Worm (Caenorhabditis elegans): Measurements from ENCODE around the gene F44E5.4.

The F44E5.4 gene

DNA sequence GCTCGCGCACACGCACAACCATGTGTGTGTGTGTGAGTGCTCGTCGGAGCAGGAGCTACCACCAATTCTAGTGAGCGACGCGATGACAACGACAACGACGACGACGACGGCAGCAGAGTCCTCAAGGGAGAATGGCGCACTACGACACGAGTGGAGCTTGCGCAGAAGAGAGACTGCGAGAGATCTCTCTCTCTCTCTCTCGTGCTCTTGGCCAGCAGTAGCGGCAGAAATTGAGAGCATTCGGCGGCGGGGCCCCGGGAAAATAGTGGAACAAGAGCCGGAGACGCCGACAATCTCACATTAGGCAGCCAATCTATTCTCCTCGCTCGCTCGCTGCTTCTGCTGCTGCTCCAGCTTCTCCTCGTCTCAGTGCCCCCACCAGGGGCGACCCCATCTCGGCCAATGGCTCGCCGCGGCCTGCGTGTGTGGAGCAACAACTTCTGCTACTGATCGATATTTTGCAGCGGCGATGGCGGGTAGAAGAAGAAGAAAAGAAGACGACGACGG, 12.3 kb downstream of the F44E5.4 start:
- TF ChIP-seq crh-2 (tag; optimal IDR thresholded peaks at IDR 0.05) = peak; percentile 26
- TF ChIP-seq lin-13 (GFP tag; optimal IDR thresholded peaks at IDR 0.05) = peak; percentile 19
- no peak for TF ChIP-seq sem-4 (tag; optimal IDR thresholded peaks at IDR 0.05)
- peak; percentile 53 for TF ChIP-seq sma-9 (GFP tag; optimal IDR thresholded peaks at IDR 0.05)
- no peak for TF ChIP-seq sma-9 (tag; optimal IDR thresholded peaks at IDR 0.05)
- no peak for TF ChIP-seq elt-3 (tag; optimal IDR thresholded peaks at IDR 0.05)
- TF ChIP-seq nhr-21 (tag; optimal IDR thresholded peaks at IDR 0.05) = peak; percentile 15
- TF ChIP-seq nhr-10 (tag; optimal IDR thresholded peaks at IDR 0.05) = no peak
- TF ChIP-seq R02D3.7 (tag; optimal IDR thresholded peaks at IDR 0.05) = no peak
- no peak for TF ChIP-seq aly-2 (tag; optimal IDR thresholded peaks at IDR 0.05)
- no peak for TF ChIP-seq peb-1 (tag; optimal IDR thresholded peaks at IDR 0.05)
- TF ChIP-seq lsy-2 (tag; optimal IDR thresholded peaks at IDR 0.05) = peak; percentile 34 to 62
- TF ChIP-seq zag-1 (tag; optimal IDR thresholded peaks at IDR 0.05) = peak; percentile 90
- TF ChIP-seq ztf-4 (tag; optimal IDR thresholded peaks at IDR 0.05) = peak; percentile 66
- TF ChIP-seq egl-27 (tag; optimal IDR thresholded peaks at IDR 0.05) = peak; percentile 2
- peak; percentile 14 for TF ChIP-seq fos-1 (tag; optimal IDR thresholded peaks at IDR 0.05)
- TF ChIP-seq lin-11 (tag; optimal IDR thresholded peaks at IDR 0.05) = peak; percentile 72
- TF ChIP-seq C34F6.9 (tag; optimal IDR thresholded peaks at IDR 0.05) = peak; percentile 68
- no peak for TF ChIP-seq nhr-11 (tag; optimal IDR thresholded peaks at IDR 0.05)
- peak; percentile 29 for TF ChIP-seq ztf-11 (tag; optimal IDR thresholded peaks at IDR 0.05)
- TF ChIP-seq sma-3 (GFP tag; optimal IDR thresholded peaks at IDR 0.05) = no peak
- peak; percentile 78 for TF ChIP-seq nhr-129 (tag; optimal IDR thresholded peaks at IDR 0.05)
- TF ChIP-seq F13H6.1 (tag; optimal IDR thresholded peaks at IDR 0.05) = peak; percentile 88
- no peak for TF ChIP-seq alr-1 (tag; optimal IDR thresholded peaks at IDR 0.05)
- peak; percentile 72 for TF ChIP-seq Y55F3AM.14 (GFP tag; optimal IDR thresholded peaks at IDR 0.05)
- peak; percentile 49 to 76 for TF ChIP-seq mdl-1 (tag; optimal IDR thresholded peaks at IDR 0.05)
- peak; percentile 33 for TF ChIP-seq mab-5 (tag; optimal IDR thresholded peaks at IDR 0.05)
- TF ChIP-seq unc-55 (GFP tag; optimal IDR thresholded peaks at IDR 0.05) = peak; percentile 59
- no peak for TF ChIP-seq elt-1 (tag; optimal IDR thresholded peaks at IDR 0.05)
- TF ChIP-seq ceh-82 (tag; optimal IDR thresholded peaks at IDR 0.05) = peak; percentile 39

DNA sequence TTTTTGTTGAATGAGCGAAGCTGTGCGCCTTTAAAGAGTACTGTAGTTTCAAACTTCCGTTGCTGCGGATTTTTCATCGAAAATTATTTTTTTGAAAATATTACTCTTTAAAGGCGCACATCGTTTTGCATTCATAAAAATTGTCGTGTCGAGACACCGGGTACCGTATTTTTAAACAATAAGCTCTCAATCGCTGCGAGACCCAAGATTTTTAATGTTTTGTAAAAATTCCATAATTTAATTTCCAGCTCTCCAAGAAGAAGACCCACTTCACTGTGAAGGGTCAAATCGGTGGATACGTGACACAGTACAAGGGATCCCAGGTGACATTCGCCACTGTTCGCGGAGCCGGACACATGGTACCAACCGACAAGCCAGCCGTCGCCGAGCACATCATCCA, 16.8 kb downstream of the F44E5.4 start:
- no peak for TF ChIP-seq egl-27 (tag; optimal IDR thresholded peaks at IDR 0.05)
- no peak for TF ChIP-seq skn-1 (tag; optimal IDR thresholded peaks at IDR 0.05)
- TF ChIP-seq ceh-82 (tag; optimal IDR thresholded peaks at IDR 0.05) = no peak
- TF ChIP-seq Y55F3AM.14 (GFP tag; optimal IDR thresholded peaks at IDR 0.05) = no peak
- TF ChIP-seq lin-39 (tag; optimal IDR thresholded peaks at IDR 0.05) = no peak
- TF ChIP-seq ama-1 (optimal IDR thresholded peaks at IDR 0.05) = no peak

- no peak for TF ChIP-seq elt-1 (tag; optimal IDR thresholded peaks at IDR 0.05)
- no peak for TF ChIP-seq gmeb-1 (tag; optimal IDR thresholded peaks at IDR 0.05)
- TF ChIP-seq dmd-4 (tag; optimal IDR thresholded peaks at IDR 0.05) = no peak
- peak; percentile 52 for TF ChIP-seq sma-9 (GFP tag; optimal IDR thresholded peaks at IDR 0.05)
- no peak for TF ChIP-seq sma-9 (tag; optimal IDR thresholded peaks at IDR 0.05)
- TF ChIP-seq fos-1 (tag; optimal IDR thresholded peaks at IDR 0.05) = peak; percentile 38
Measured at ce11 chrII:11739199-11739598, 19.9 kb downstream of the F44E5.4 start, which contains the start of gene ctsa-1.2. ctsa-1.2 (plus strand) TSS chrII:11739358.

ce11 chrII:11737347-11737746, 21.8 kb downstream of the F44E5.4 start:
- peak; percentile 12 for TF ChIP-seq nhr-6 (tag; optimal IDR thresholded peaks at IDR 0.05)
- TF ChIP-seq nhr-25 (tag; optimal IDR thresholded peaks at IDR 0.05) = peak; percentile 83
- no peak for TF ChIP-seq ama-1 (optimal IDR thresholded peaks at IDR 0.05)
- peak; percentile 74 for TF ChIP-seq blmp-1 (tag; optimal IDR thresholded peaks at IDR 0.05; ENCODE audit: insufficient read depth)
- TF ChIP-seq elt-3 (tag; optimal IDR thresholded peaks at IDR 0.05) = no peak
- TF ChIP-seq F13H6.1 (tag; optimal IDR thresholded peaks at IDR 0.05) = peak; percentile 38
- TF ChIP-seq sma-9 (GFP tag; optimal IDR thresholded peaks at IDR 0.05) = peak; percentile 54
- TF ChIP-seq sma-9 (tag; optimal IDR thresholded peaks at IDR 0.05) = no peak
- TF ChIP-seq skn-1 (tag; optimal IDR thresholded peaks at IDR 0.05) = no peak
- no peak for TF ChIP-seq ZK546.5 (tag; optimal IDR thresholded peaks at IDR 0.05)
- peak; percentile 71 for TF ChIP-seq nhr-21 (tag; optimal IDR thresholded peaks at IDR 0.05)
- TF ChIP-seq nhr-129 (tag; optimal IDR thresholded peaks at IDR 0.05) = peak; percentile 52
- TF ChIP-seq lsy-2 (tag; optimal IDR thresholded peaks at IDR 0.05) = peak in 1 of 2 experiments; percentile 46
- TF ChIP-seq fos-1 (tag; optimal IDR thresholded peaks at IDR 0.05) = peak; percentile 57
- TF ChIP-seq sma-3 (GFP tag; optimal IDR thresholded peaks at IDR 0.05) = peak; percentile 68
- peak; percentile 27 for TF ChIP-seq gmeb-1 (tag; optimal IDR thresholded peaks at IDR 0.05)
